Fruit fly (Drosophila melanogaster) S2 (cell line): Measurements from ENCODE around the gene PIG-Wb.

ENCODE experiments used
- CG8478 ChIP-seq: fragments of >200 bp; optimal IDR thresholded peaks from 2 replicates; lab custom pipeline; 2018
- CTCF ChIP-seq, 2 experiments: fragments of >200 bp; optimal IDR thresholded peaks; 2 replicates each; lab custom pipeline; 2018

DNA sequence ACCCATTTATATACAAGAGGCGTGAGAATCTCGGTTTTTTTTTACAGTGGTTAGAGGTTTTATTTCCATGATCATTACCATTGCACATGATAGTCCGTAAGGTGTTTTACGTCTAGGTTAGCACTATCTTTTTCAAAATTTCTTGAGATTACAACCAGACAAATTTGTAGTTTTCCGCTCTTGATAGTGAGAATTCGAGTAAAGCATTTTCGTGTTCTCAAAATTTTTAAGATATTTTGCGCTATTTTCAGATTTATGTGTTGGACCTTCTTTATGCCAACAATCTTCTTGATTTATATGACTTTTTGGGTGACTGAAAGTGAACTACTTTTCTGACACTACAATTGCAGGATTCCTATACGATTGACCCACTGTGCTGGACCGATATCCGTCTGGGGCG, 3.2 kb upstream of the PIG-Wb start:
- TF ChIP-seq CG8478 (lab: Kevin White, UChicago) (no peak), CTCF (optimal IDR thresholded peaks at IDR 0.05; lab: Kevin White, UChicago) (no peak)
